Fruit fly (Drosophila melanogaster): ENCODE results near the gene CG6650.

The CG6650 gene

DNA sequence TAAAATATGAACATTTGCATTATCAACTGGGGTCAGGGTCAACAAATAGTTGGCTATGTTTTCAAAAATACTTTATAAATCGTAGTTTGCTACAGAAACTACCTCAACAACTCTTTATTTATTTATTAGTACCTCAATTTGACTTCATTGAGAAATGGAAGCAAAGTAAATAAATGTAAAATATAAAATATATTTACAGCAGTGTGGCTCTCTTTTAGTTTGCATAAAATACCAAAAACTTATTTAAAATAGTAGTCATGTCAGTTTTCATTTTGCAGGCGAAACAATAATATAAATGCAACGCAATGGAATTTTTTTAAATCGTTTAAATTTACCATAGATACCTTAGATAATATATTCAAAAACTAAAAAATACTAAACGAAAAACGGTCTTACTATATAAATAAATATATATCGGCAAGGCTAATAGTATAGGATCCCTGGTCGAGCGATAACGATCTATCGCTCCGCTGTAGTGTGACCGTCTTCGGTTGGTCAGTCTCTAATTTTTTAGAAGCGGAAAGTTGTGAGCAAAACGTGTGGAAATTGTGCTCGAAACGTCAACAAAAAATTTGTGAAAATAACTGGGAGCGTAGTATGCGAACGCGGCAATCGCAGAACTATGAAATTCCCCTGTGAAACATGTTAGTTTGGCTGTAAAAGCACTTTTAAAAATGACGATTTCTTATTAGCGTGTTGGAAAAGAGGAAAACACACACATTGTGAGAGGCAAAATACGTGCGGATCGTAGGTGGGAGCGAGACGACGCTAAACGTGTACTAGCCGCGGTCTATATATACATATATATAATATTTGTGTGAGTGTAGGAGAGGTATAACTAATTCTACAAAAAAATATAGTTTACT lies 29.4 kb upstream of the CG6650 start, which contains the start of the genes Nprl3 and upSET (continued):
- TF ChIP-seq fd3F (GFP tag; optimal IDR thresholded peaks at IDR 0.05) = no peak
- peak; percentile 17 for TF ChIP-seq Meics (GFP tag; optimal IDR thresholded peaks at IDR 0.05)
- no peak for TF ChIP-seq CG18619 (GFP tag; optimal IDR thresholded peaks at IDR 0.05)
- peak; percentile 73 for TF ChIP-seq CG2129 (GFP tag; IDR thresholded peaks at IDR 0.05; ENCODE audit: partially characterized antibody)
- TF ChIP-seq disco-r (GFP tag; optimal IDR thresholded peaks at IDR 0.05) = no peak
- no peak for TF ChIP-seq Drgx (GFP tag; IDR thresholded peaks at IDR 0.05)
- no peak for TF ChIP-seq CG17568 (GFP tag; optimal IDR thresholded peaks at IDR 0.05)
- TF ChIP-seq Ets65A (GFP tag) = no peak
- TF ChIP-seq HmgZ (tag; optimal IDR thresholded peaks at IDR 0.05) = peak; percentile 20
- peak; percentile 63 for TF ChIP-seq CG10267 (tag; optimal IDR thresholded peaks at IDR 0.05)
- no peak for TF ChIP-seq CG12942 (GFP tag; optimal IDR thresholded peaks at IDR 0.05)
- peak; percentile 78 for TF ChIP-seq onecut (GFP tag; IDR thresholded peaks at IDR 0.05)
- peak; percentile 98 for TF ChIP-seq CG9797 (GFP tag; optimal IDR thresholded peaks at IDR 0.05)
- no peak for TF ChIP-seq CG15696 (tag; optimal IDR thresholded peaks at IDR 0.05)
- no peak for TF ChIP-seq ewg (GFP tag; optimal IDR thresholded peaks at IDR 0.05)
- 0 out of 2 replicates have a peak, but pooled peaks have one; percentile 22 for TF ChIP-seq E2f2 (GFP tag; IDR thresholded peaks at IDR 0.05)
- TF ChIP-seq CG34422 (GFP tag; IDR thresholded peaks at IDR 0.05) = peak; percentile 34; the same call in 1 of the 3 replicates
- no peak for TF ChIP-seq twi (tag; optimal IDR thresholded peaks at IDR 0.05)
- no peak for TF ChIP-seq exex (tag; optimal IDR thresholded peaks at IDR 0.05)
- TF ChIP-seq dm (GFP tag; optimal IDR thresholded peaks at IDR 0.05) = peak; percentile 52
- TF ChIP-seq CG32772 (GFP tag; IDR thresholded peaks at IDR 0.05) = no peak
- TF ChIP-seq ase (GFP tag; IDR thresholded peaks at IDR 0.05) = no peak
- TF ChIP-seq CG10979 (tag; optimal IDR thresholded peaks at IDR 0.05) = no peak
- peak; percentile 3 for TF ChIP-seq CTCF (GFP tag; optimal IDR thresholded peaks at IDR 0.05)
- no peak for TF ChIP-seq tll (GFP tag; optimal IDR thresholded peaks at IDR 0.05)
- no peak for TF ChIP-seq CG13123 (GFP tag; optimal IDR thresholded peaks at IDR 0.05)
- peak in 1 of 2 experiments; percentile 27 for TF ChIP-seq insv (GFP tag; optimal IDR thresholded peaks at IDR 0.05)
- TF ChIP-seq CG9932 (GFP tag; IDR thresholded peaks at IDR 0.05) = peak; percentile 17; the same call in 1 of the 2 replicates
- no peak for TF ChIP-seq tup (GFP tag; optimal IDR thresholded peaks at IDR 0.05)
- TF ChIP-seq Sin3A (optimal IDR thresholded peaks at IDR 0.05) = peak; percentile 52
- peak; percentile 18 for TF ChIP-seq Asciz (GFP tag; optimal IDR thresholded peaks at IDR 0.05)
- TF ChIP-seq D19A (tag; optimal IDR thresholded peaks at IDR 0.05) = no peak
- TF ChIP-seq Ada2b (GFP tag; IDR thresholded peaks at IDR 0.05) = no peak
- no peak for TF ChIP-seq ash1 (GFP tag; optimal IDR thresholded peaks at IDR 0.05)
- no peak for TF ChIP-seq Spps (tag; optimal IDR thresholded peaks at IDR 0.05)
- no peak for TF ChIP-seq C15 (GFP tag; IDR thresholded peaks at IDR 0.05)
- no peak for TF ChIP-seq danr (GFP tag; IDR thresholded peaks at IDR 0.05)
- TF ChIP-seq nmo (GFP tag; optimal IDR thresholded peaks at IDR 0.05) = peak; percentile 51
- TF ChIP-seq CG12104 (GFP tag; optimal IDR thresholded peaks at IDR 0.05) = no peak
- TF ChIP-seq CG13287 (GFP tag; IDR thresholded peaks at IDR 0.05; ENCODE audit: partially characterized antibody) = peak; percentile 88
- TF ChIP-seq Rx (GFP tag; IDR thresholded peaks at IDR 0.05) = no peak
- no peak for TF ChIP-seq D (optimal IDR thresholded peaks at IDR 0.05)
- no peak for TF ChIP-seq D (GFP tag; optimal IDR thresholded peaks at IDR 0.05)
- no peak for TF ChIP-seq CG6254 (GFP tag; optimal IDR thresholded peaks at IDR 0.05)
- no peak for TF ChIP-seq CG6765 (GFP tag; optimal IDR thresholded peaks at IDR 0.05)
- TF ChIP-seq pzg (GFP tag; optimal IDR thresholded peaks at IDR 0.05) = peak; percentile 85
- TF ChIP-seq ci (GFP tag; IDR thresholded peaks at IDR 0.05) = no peak; the same call in 2 of the 3 replicates
- TF ChIP-seq CG10462 (GFP tag; optimal IDR thresholded peaks at IDR 0.05) = no peak
- TF ChIP-seq MBD-R2 (GFP tag; IDR thresholded peaks at IDR 0.05) = peak; percentile 24; the same call in 1 of the 2 replicates
- TF ChIP-seq CG15269 (tag; optimal IDR thresholded peaks at IDR 0.05) = no peak

All from whole organism, embryonic.